Worm (Caenorhabditis elegans) whole organism, L3 larva: Measurements from ENCODE around the gene B0365.9.

Experiments
- aly-2 ChIP-seq: fragments of 150-350 bp; optimal IDR thresholded peaks from 2 replicates; lab custom pipeline; 2014; ENCODE audit warnings: missing biosample characterization, missing genetic modification characterization
- ama-1 ChIP-seq: fragments of 150-350 bp; optimal IDR thresholded peaks from 2 replicates; lab custom pipeline; 2018
- ceh-16 ChIP-seq: sonication (generic microtip); optimal IDR thresholded peaks from 2 replicates; lab custom pipeline; 2017; ENCODE audit warnings: missing biosample characterization, missing genetic modification characterization
- ceh-82 ChIP-seq: fragments of 150-350 bp; optimal IDR thresholded peaks from 2 replicates; lab custom pipeline; 2014; ENCODE audit warnings: missing biosample characterization, missing genetic modification characterization
- ceh-9 ChIP-seq: sonication (generic microtip); optimal IDR thresholded peaks from 2 replicates; lab custom pipeline; 2018; ENCODE audit warnings: missing biosample characterization, missing genetic modification characterization
- daf-12 ChIP-seq: fragments of 150-350 bp; optimal IDR thresholded peaks from 2 replicates; lab custom pipeline; 2014; ENCODE audit warnings: missing biosample characterization, missing genetic modification reagents, missing genetic modification characterization
- egl-27 ChIP-seq: sonication (generic microtip); optimal IDR thresholded peaks from 4 replicates; lab custom pipeline; 2017; ENCODE audit warnings: missing biosample characterization, missing genetic modification reagents, missing genetic modification characterization
- egl-5 ChIP-seq: fragments of 150-350 bp; optimal IDR thresholded peaks from 2 replicates; lab custom pipeline; 2017; ENCODE audit warnings: missing biosample characterization, missing genetic modification reagents, missing genetic modification characterization, inconsistent platforms
- elt-1 ChIP-seq: fragments of 150-350 bp; optimal IDR thresholded peaks from 2 replicates; lab custom pipeline; 2014; ENCODE audit warnings: missing biosample characterization, missing genetic modification characterization
- elt-2 ChIP-seq: sonication (generic microtip); optimal IDR thresholded peaks from 2 replicates; lab custom pipeline; 2016; ENCODE audit warnings: missing genetic modification reagents, mild to moderate bottlenecking, missing genetic modification characterization, missing compliant biosample characterization
- elt-3 ChIP-seq, 3 experiments: fragments of 150-350 bp in 1 of 3; sonication (generic microtip) in 2 of 3; optimal IDR thresholded peaks; 2 replicates in 2 of 3; 4 replicates in 1 of 3; lab custom pipeline; 2014 to 2017; ENCODE audit warnings: missing biosample characterization in 3 of 3, missing genetic modification characterization in 3 of 3
- fkh-10 ChIP-seq: sonication (generic microtip); optimal IDR thresholded peaks from 2 replicates; lab custom pipeline; 2017; ENCODE audit warnings: missing biosample characterization, missing genetic modification reagents, missing genetic modification characterization
- fkh-2 ChIP-seq: fragments of 150-350 bp; optimal IDR thresholded peaks from 2 replicates; lab custom pipeline; 2014; ENCODE audit warnings: missing biosample characterization, missing genetic modification reagents, missing genetic modification characterization
- fos-1 ChIP-seq: fragments of 150-350 bp; optimal IDR thresholded peaks from 2 replicates; lab custom pipeline; 2014; ENCODE audit warnings: missing biosample characterization, missing genetic modification characterization
- hmg-11 ChIP-seq: sonication (generic microtip); optimal IDR thresholded peaks from 2 replicates; lab custom pipeline; 2016; ENCODE audit warnings: missing genetic modification characterization, missing compliant biosample characterization
- lin-15B ChIP-seq: fragments of 150-350 bp; optimal IDR thresholded peaks from 2 replicates; lab custom pipeline; 2014; ENCODE audit warnings: missing biosample characterization, missing genetic modification characterization
- lsy-12 ChIP-seq: sonication (generic microtip); optimal IDR thresholded peaks from 2 replicates; lab custom pipeline; 2016; ENCODE audit warnings: mild to moderate bottlenecking, missing genetic modification characterization, missing compliant biosample characterization
- nhr-11 ChIP-seq: fragments of 150-350 bp; optimal IDR thresholded peaks from 2 replicates; lab custom pipeline; 2014; ENCODE audit warnings: missing biosample characterization, missing genetic modification characterization
- nhr-12 ChIP-seq: fragments of 150-350 bp; optimal IDR thresholded peaks from 2 replicates; lab custom pipeline; 2014; ENCODE audit warnings: missing biosample characterization, missing genetic modification characterization
- nhr-23 ChIP-seq: fragments of 150-350 bp; optimal IDR thresholded peaks from 2 replicates; lab custom pipeline; 2014; ENCODE audit warnings: missing biosample characterization, missing genetic modification reagents, missing genetic modification characterization
- nhr-237 ChIP-seq: fragments of 150-350 bp; optimal IDR thresholded peaks from 2 replicates; lab custom pipeline; 2014; ENCODE audit warnings: missing biosample characterization, missing genetic modification characterization
- nhr-43 ChIP-seq: sonication (generic microtip); optimal IDR thresholded peaks from 2 replicates; lab custom pipeline; 2016; ENCODE audit warnings: mild to moderate bottlenecking, missing genetic modification characterization, missing compliant biosample characterization; ENCODE audit not compliant: poor library complexity, severe bottlenecking
- nhr-67 ChIP-seq: fragments of 150-350 bp; optimal IDR thresholded peaks from 2 replicates; lab custom pipeline; 2014; ENCODE audit warnings: missing biosample characterization, missing genetic modification characterization
- nhr-76 ChIP-seq: fragments of 150-350 bp; sonication (generic microtip); optimal IDR thresholded peaks from 5 replicates; lab custom pipeline; 2014; ENCODE audit warnings: missing biosample characterization, missing genetic modification characterization
- nhr-77 ChIP-seq: fragments of 150-350 bp; optimal IDR thresholded peaks from 2 replicates; lab custom pipeline; 2014; ENCODE audit warnings: missing biosample characterization, missing genetic modification characterization
- pha-4 ChIP-seq: fragments of 150-350 bp; optimal IDR thresholded peaks from 2 replicates; lab custom pipeline; 2014; ENCODE audit warnings: missing biosample characterization, missing genetic modification reagents, missing genetic modification characterization
- pqm-1 ChIP-seq: fragments of 150-350 bp; optimal IDR thresholded peaks from 2 replicates; lab custom pipeline; 2017; ENCODE audit warnings: missing biosample characterization, missing genetic modification characterization, inconsistent platforms
- sea-2 ChIP-seq: fragments of 150-350 bp; sonication (generic microtip); optimal IDR thresholded peaks from 4 replicates; lab custom pipeline; 2014; ENCODE audit warnings: missing biosample characterization, missing genetic modification reagents, missing genetic modification characterization
- skn-1 ChIP-seq: fragments of 150-350 bp; optimal IDR thresholded peaks from 2 replicates; lab custom pipeline; 2014; ENCODE audit warnings: missing biosample characterization, missing genetic modification characterization
- snpc-4 ChIP-seq: fragments of 150-350 bp; optimal IDR thresholded peaks from 2 replicates; lab custom pipeline; 2014; ENCODE audit warnings: missing biosample characterization, missing genetic modification characterization
- tbx-2 ChIP-seq: sonication (generic microtip); optimal IDR thresholded peaks from 2 replicates; lab custom pipeline; 2016; ENCODE audit warnings: mild to moderate bottlenecking, missing genetic modification characterization, missing compliant biosample characterization
- unc-39 ChIP-seq: sonication (generic microtip); optimal IDR thresholded peaks from 4 replicates; lab custom pipeline; 2017; ENCODE audit warnings: missing biosample characterization, missing genetic modification characterization
- zag-1 ChIP-seq: fragments of 150-350 bp; optimal IDR thresholded peaks from 2 replicates; lab custom pipeline; 2014; ENCODE audit warnings: missing biosample characterization, missing genetic modification characterization
- ztf-11 ChIP-seq: fragments of 150-350 bp; optimal IDR thresholded peaks from 2 replicates; lab custom pipeline; 2014; ENCODE audit warnings: missing biosample characterization, missing genetic modification characterization

Gene B0365.9

DNA sequence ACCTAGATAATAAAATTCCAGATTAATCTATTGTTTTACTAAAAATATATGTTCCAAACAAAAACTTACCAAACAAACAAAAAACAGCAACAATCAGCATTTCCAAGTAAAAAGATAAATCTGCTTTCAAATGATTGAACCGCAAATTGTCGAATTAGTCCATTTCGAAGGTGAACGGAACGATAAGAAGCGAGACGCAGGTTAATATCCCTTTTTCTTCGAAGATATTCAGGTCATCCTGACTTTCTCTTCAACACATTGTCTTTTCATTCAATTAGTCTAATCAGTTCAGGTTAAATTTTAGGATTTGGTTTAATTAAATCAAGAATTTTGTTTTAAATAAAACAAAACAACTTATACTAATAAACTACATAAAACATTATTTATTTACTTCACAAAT, at the start of gene B0365.9:
TSS of gene B0365.9 (minus strand) at position 186 of the 400 bp plus-strand sequence.
- TF ChIP-seq pha-4 (no peak), ceh-16 (tag; lab: Kevin White, UChicago) (no peak), nhr-237 (tag; lab: Kevin White, UChicago) (no peak), sea-2 (no peak), nhr-76 (tag; lab: Kevin White, UChicago) (no peak), ama-1 (lab: Kevin White, UChicago) (no peak), unc-39 (tag; lab: Kevin White, UChicago) (no peak)

- TF ChIP-seq elt-3 (tag; optimal IDR thresholded peaks at IDR 0.05; lab: Kevin White, UChicago) (no peak), egl-5 (tag; lab: Kevin White, UChicago) (no peak), hmg-11 (tag; lab: Kevin White, UChicago) (no peak), snpc-4 (tag; lab: Kevin White, UChicago) (no peak), ztf-11 (tag; lab: Kevin White, UChicago) (no peak), ama-1 (lab: Kevin White, UChicago) (no peak)
Observed at ce11 chrV:13181450-13181849, 48.1 kb upstream of the B0365.9 start.

- no peak for TF ChIP-seq snpc-4 (tag; lab: Kevin White, UChicago)
- no peak for TF ChIP-seq fkh-10 (GFP tag; lab: Kevin White, UChicago)
- TF ChIP-seq egl-5 (tag; lab: Kevin White, UChicago), result no peak
- no peak for TF ChIP-seq tbx-2 (tag; lab: Kevin White, UChicago)
- no peak for TF ChIP-seq sea-2
- TF ChIP-seq ama-1 (lab: Kevin White, UChicago), result no peak
- TF ChIP-seq nhr-43 (tag; lab: Kevin White, UChicago), result no peak
- no peak for TF ChIP-seq daf-12 (tag; lab: Kevin White, UChicago)
- no peak for TF ChIP-seq unc-39 (tag; lab: Kevin White, UChicago)
- TF ChIP-seq lin-15B, result no peak
- TF ChIP-seq elt-2 (tag; lab: Kevin White, UChicago), result no peak
- no peak for TF ChIP-seq nhr-76 (tag; lab: Kevin White, UChicago)
- no peak for TF ChIP-seq lsy-12 (tag; lab: Kevin White, UChicago)
- no peak for TF ChIP-seq pqm-1 (tag; lab: Kevin White, UChicago)
- TF ChIP-seq ceh-16 (tag; lab: Kevin White, UChicago), result no peak
- TF ChIP-seq aly-2 (tag; lab: Kevin White, UChicago), result no peak
- no peak for TF ChIP-seq skn-1 (tag; lab: Kevin White, UChicago)
- TF ChIP-seq ztf-11 (tag; lab: Kevin White, UChicago), result no peak
- TF ChIP-seq elt-1 (tag; lab: Kevin White, UChicago), result no peak
- no peak for TF ChIP-seq ceh-9 (tag; lab: Kevin White, UChicago)
- TF ChIP-seq, all 47 proteins: peak for 0
Observed at ce11 chrV:13179986-13180591, 46.7 kb upstream of the B0365.9 start, which contains the start of gene cni-1. Gene cni-1 (plus strand): TSS chrV:13180330.

DNA sequence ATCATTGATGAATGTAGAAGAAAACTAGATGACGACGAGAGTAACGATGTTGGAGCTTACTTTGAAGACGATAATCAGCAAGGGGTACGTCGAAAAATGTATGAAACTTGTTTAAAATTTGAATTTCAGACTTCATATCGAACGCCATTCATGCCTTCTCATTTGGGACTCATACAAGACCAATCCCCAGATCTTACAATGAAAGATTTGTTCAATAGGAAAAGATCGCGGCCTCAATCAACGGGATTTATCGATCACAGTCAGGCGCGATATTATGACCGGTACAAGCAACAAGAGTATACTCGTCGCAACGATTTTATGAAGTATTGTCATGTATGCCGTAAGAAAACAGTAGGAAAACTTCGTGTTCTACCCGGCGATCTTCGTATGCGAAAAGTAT, 43.4 kb upstream of the B0365.9 start:
- TF ChIP-seq zag-1 (tag; lab: Kevin White, UChicago) (no peak), fkh-2 (no peak), lsy-12 (tag; lab: Kevin White, UChicago) (no peak), elt-1 (tag; lab: Kevin White, UChicago) (no peak), snpc-4 (tag; lab: Kevin White, UChicago) (no peak), fos-1 (no peak), ama-1 (lab: Kevin White, UChicago) (no peak), nhr-77 (no peak), ceh-82 (tag; lab: Kevin White, UChicago) (no peak), fkh-10 (GFP tag; lab: Kevin White, UChicago) (no peak), nhr-12 (tag; lab: Kevin White, UChicago) (no peak), hmg-11 (tag; lab: Kevin White, UChicago) (no peak), nhr-11 (tag; lab: Kevin White, UChicago) (no peak), elt-3 (tag; optimal IDR thresholded peaks at IDR 0.05; lab: Kevin White, UChicago) (no peak)

DNA sequence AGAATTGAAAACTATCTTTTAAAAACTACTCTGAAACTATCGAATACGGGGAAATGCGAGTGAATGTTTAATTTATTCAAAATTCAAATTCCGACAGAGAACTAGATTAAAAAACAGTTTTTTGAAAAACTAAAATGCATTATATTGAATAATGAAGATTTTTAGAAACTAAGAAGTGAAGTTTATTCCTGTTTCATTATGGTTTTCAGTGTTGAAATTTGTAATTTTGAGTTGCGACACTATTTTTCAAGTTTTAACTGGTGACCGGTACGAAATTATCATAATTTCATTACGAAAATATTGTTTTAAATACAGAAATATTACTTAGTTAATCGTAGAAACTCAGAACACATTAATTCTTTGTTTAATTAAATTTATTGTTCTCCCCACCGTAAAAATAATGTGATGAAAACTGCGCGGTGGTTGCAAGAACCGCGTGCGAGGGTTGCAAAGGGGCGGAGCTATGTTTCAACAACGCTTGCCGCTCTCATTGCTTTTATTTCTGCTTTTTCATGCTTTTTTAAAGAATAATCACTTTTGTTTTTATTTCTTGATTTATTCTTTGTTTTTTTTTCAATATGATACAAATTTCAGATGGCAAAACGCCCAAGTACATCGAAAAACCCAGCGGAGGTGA, 42.9 kb upstream of the B0365.9 start, which contains the start of gene him-17:
TSS of gene him-17 (plus strand) at position 595 of the 637 bp plus-strand sequence.
- TF ChIP-seq unc-39 (tag; lab: Kevin White, UChicago) (no peak), snpc-4 (tag; lab: Kevin White, UChicago) (peak; percentile 55), sea-2 (no peak), egl-27 (tag; lab: Kevin White, UChicago) (no peak), hmg-11 (tag; lab: Kevin White, UChicago) (peak; percentile 82), nhr-23 (tag; lab: Kevin White, UChicago) (peak; percentile 37), aly-2 (tag; lab: Kevin White, UChicago) (peak; percentile 69), fkh-10 (GFP tag; lab: Kevin White, UChicago) (no peak), nhr-43 (tag; lab: Kevin White, UChicago) (peak; percentile 69), ztf-11 (tag; lab: Kevin White, UChicago) (no peak), elt-2 (tag; lab: Kevin White, UChicago) (peak; percentile 34), pha-4 (peak; percentile 57), nhr-67 (peak; percentile 4)
